Fruit fly (Drosophila melanogaster) whole organism, embryonic: ENCODE data around the gene defl.

Source experiments
- Aef1 ChIP-seq: fragments of 200-800 bp; sonication (Bioruptor generic); IDR thresholded peaks from 3 replicates; pipeline ENCODE4 v1.3.6; 2022; ENCODE audit warnings: missing biosample characterization, missing genetic modification characterization
- Atf-2 ChIP-seq: fragments of 200-800 bp; sonication (Bioruptor generic); optimal IDR thresholded peaks from 2 replicates; lab custom pipeline; 2016; ENCODE audit warnings: missing biosample characterization, missing genetic modification characterization
- Atf6 ChIP-seq: fragments of 200-800 bp; sonication (Bioruptor generic); IDR thresholded peaks from 2 replicates; pipeline ENCODE4 v1.3.6; 2022; ENCODE audit warnings: missing biosample characterization, missing genetic modification characterization
- B-H2 ChIP-seq: fragments of 200-800 bp; sonication (Bioruptor generic); optimal IDR thresholded peaks from 2 replicates; lab custom pipeline; 2018; ENCODE audit warnings: missing biosample characterization, mild to moderate bottlenecking, missing genetic modification characterization
- CG10321 ChIP-seq: fragments of 200-800 bp; sonication (Bioruptor generic); IDR thresholded peaks from 2 replicates; pipeline ENCODE4 v1.3.6; 2022; ENCODE audit warnings: missing biosample characterization, missing genetic modification characterization
- CG10979 ChIP-seq: fragments of 200-800 bp; sonication (Bioruptor generic); optimal IDR thresholded peaks from 2 replicates; lab custom pipeline; 2018; ENCODE audit warnings: missing biosample characterization, mild to moderate bottlenecking, missing genetic modification characterization, moderate library complexity
- CG12219 ChIP-seq: fragments of 200-800 bp; sonication (Bioruptor generic); optimal IDR thresholded peaks from 3 replicates; lab custom pipeline; 2018; ENCODE audit warnings: missing biosample characterization, mild to moderate bottlenecking, missing genetic modification characterization
- CG1233 ChIP-seq: fragments of 200-800 bp; sonication (Bioruptor generic); optimal IDR thresholded peaks from 4 replicates; lab custom pipeline; 2018; ENCODE audit warnings: missing biosample characterization, mild to moderate bottlenecking, missing genetic modification characterization
- CG13296 ChIP-seq: fragments of 200-800 bp; sonication (Bioruptor generic); optimal IDR thresholded peaks from 3 replicates; lab custom pipeline; 2018; ENCODE audit warnings: missing biosample characterization, mild to moderate bottlenecking, missing genetic modification characterization
- CG13775 ChIP-seq: fragments of 200-800 bp; sonication (Bioruptor generic); optimal IDR thresholded peaks from 3 replicates; lab custom pipeline; 2017; ENCODE audit warnings: missing biosample characterization, mild to moderate bottlenecking, missing genetic modification characterization
- CG15601 ChIP-seq: fragments of 200-800 bp; sonication (Bioruptor generic); optimal IDR thresholded peaks from 3 replicates; lab custom pipeline; 2019; ENCODE audit warnings: missing biosample characterization, mild to moderate bottlenecking, missing genetic modification characterization, moderate library complexity
- CG17912 ChIP-seq: fragments of 200-800 bp; sonication (Bioruptor generic); optimal IDR thresholded peaks from 2 replicates; lab custom pipeline; 2018; ENCODE audit warnings: missing biosample characterization, mild to moderate bottlenecking, missing genetic modification characterization
- CG1792 ChIP-seq: fragments of 200-800 bp; sonication (Bioruptor generic); optimal IDR thresholded peaks from 2 replicates; lab custom pipeline; 2016; ENCODE audit warnings: missing biosample characterization, missing genetic modification characterization
- CG31224 ChIP-seq: fragments of 200-800 bp; sonication (Bioruptor generic); IDR thresholded peaks from 2 replicates; pipeline ENCODE4 v1.3.6; 2022; ENCODE audit warnings: missing biosample characterization, missing genetic modification characterization
- CG31365 ChIP-seq: fragments of 200-800 bp; sonication (Bioruptor generic); optimal IDR thresholded peaks from 2 replicates; lab custom pipeline; 2018; ENCODE audit warnings: missing biosample characterization, mild to moderate bottlenecking, missing genetic modification characterization
- CG4404 ChIP-seq: fragments of 200-800 bp; sonication (Bioruptor generic); IDR thresholded peaks from 2 replicates; pipeline ENCODE4 v1.3.6; 2022; ENCODE audit warnings: missing biosample characterization, missing genetic modification characterization
- CG5245 ChIP-seq: fragments of 200-800 bp; sonication (Bioruptor generic); optimal IDR thresholded peaks from 3 replicates; lab custom pipeline; 2016; ENCODE audit warnings: missing biosample characterization, missing genetic modification characterization
- CG6254 ChIP-seq: fragments of 200-800 bp; sonication (Bioruptor generic); optimal IDR thresholded peaks from 3 replicates; lab custom pipeline; 2017; ENCODE audit warnings: mild to moderate bottlenecking, missing biosample characterization, missing genetic modification reagents, missing genetic modification characterization
- CG8388 ChIP-seq: fragments of 200-800 bp; sonication (Bioruptor generic); optimal IDR thresholded peaks from 2 replicates; lab custom pipeline; 2019; ENCODE audit warnings: missing biosample characterization, mild to moderate bottlenecking, missing genetic modification characterization, moderate library complexity
- CG9215 ChIP-seq: fragments of 200-800 bp; sonication (Bioruptor generic); IDR thresholded peaks from 2 replicates; pipeline ENCODE4 v1.3.6; 2022; ENCODE audit warnings: missing biosample characterization, missing genetic modification characterization
- CTCF ChIP-seq: fragments of 200-800 bp; sonication (Bioruptor generic); optimal IDR thresholded peaks from 2 replicates; lab custom pipeline; 2017; ENCODE audit warnings: missing biosample characterization, mild to moderate bottlenecking, missing genetic modification characterization, moderate library complexity
- Chrac-16 ChIP-seq: fragments of 200-800 bp; sonication (Bioruptor generic); optimal IDR thresholded peaks from 3 replicates; lab custom pipeline; 2016; ENCODE audit warnings: missing biosample characterization, missing genetic modification characterization
- CrebB ChIP-seq: fragments of 200-800 bp; sonication (Bioruptor generic); optimal IDR thresholded peaks from 3 replicates; lab custom pipeline; 2018; ENCODE audit warnings: missing biosample characterization, mild to moderate bottlenecking, missing genetic modification characterization
- D19A ChIP-seq: fragments of 200-800 bp; optimal IDR thresholded peaks from 3 replicates; lab custom pipeline; 2019; ENCODE audit warnings: missing biosample characterization, mild to moderate bottlenecking, missing genetic modification characterization, moderate library complexity
- Dp ChIP-seq: fragments of 200-800 bp; sonication (Bioruptor generic); optimal IDR thresholded peaks from 2 replicates; lab custom pipeline; 2018; ENCODE audit warnings: missing biosample characterization, mild to moderate bottlenecking, missing genetic modification characterization, moderate library complexity
- Drgx ChIP-seq: fragments of 200-800 bp; sonication (Bioruptor generic); IDR thresholded peaks from 2 replicates; pipeline ENCODE4 v1.3.6; 2022; ENCODE audit warnings: missing biosample characterization, missing genetic modification characterization
- Ets97D ChIP-seq: fragments of 200-800 bp; sonication (Bioruptor generic); optimal IDR thresholded peaks from 3 replicates; lab custom pipeline; 2016; ENCODE audit warnings: missing biosample characterization, missing genetic modification characterization
- Fer2 ChIP-seq: fragments of 200-800 bp; sonication (Bioruptor generic); optimal IDR thresholded peaks from 2 replicates; lab custom pipeline; 2018; ENCODE audit warnings: missing biosample characterization, mild to moderate bottlenecking, missing genetic modification characterization, moderate library complexity
- Hr39 ChIP-seq: fragments of >200 bp; optimal IDR thresholded peaks from 2 replicates; lab custom pipeline; 2017
- Hsf ChIP-seq: fragments of 200-800 bp; sonication (Bioruptor generic); optimal IDR thresholded peaks from 3 replicates; lab custom pipeline; 2016; ENCODE audit warnings: missing biosample characterization, missing genetic modification characterization
- YL-1 ChIP-seq: fragments of 200-800 bp; sonication (Bioruptor generic); optimal IDR thresholded peaks from 3 replicates; lab custom pipeline; 2017; ENCODE audit warnings: missing biosample characterization, mild to moderate bottlenecking, missing genetic modification characterization
- ase ChIP-seq: fragments of 200-800 bp; sonication (Bioruptor generic); IDR thresholded peaks from 3 replicates; pipeline ENCODE4 v1.3.6; 2022; ENCODE audit warnings: missing biosample characterization, missing genetic modification characterization
- br ChIP-seq: fragments of >200 bp; optimal IDR thresholded peaks from 2 replicates; lab custom pipeline; 2017
- cg ChIP-seq: fragments of 200-800 bp; sonication (Bioruptor generic); optimal IDR thresholded peaks from 3 replicates; lab custom pipeline; 2019; ENCODE audit warnings: missing biosample characterization, mild to moderate bottlenecking, missing genetic modification characterization, moderate library complexity
- ci ChIP-seq: fragments of 200-800 bp; sonication (Bioruptor generic); IDR thresholded peaks from 3 replicates; pipeline ENCODE4 v1.3.6; 2022; ENCODE audit warnings: missing biosample characterization, missing genetic modification characterization
- corto ChIP-seq: fragments of 200-800 bp; sonication (Bioruptor generic); optimal IDR thresholded peaks from 2 replicates; lab custom pipeline; 2016; ENCODE audit warnings: missing biosample characterization, mild to moderate bottlenecking, missing genetic modification characterization, moderate library complexity
- dan ChIP-seq: fragments of 200-800 bp; sonication (Bioruptor generic); IDR thresholded peaks from 2 replicates; pipeline ENCODE4 v1.3.6; 2022; ENCODE audit warnings: missing biosample characterization, missing genetic modification characterization
- en ChIP-seq: fragments of 200-800 bp; sonication (Bioruptor generic); optimal IDR thresholded peaks from 2 replicates; lab custom pipeline; 2016; ENCODE audit warnings: missing biosample characterization, missing genetic modification characterization
- eve ChIP-seq, 2 experiments: fragments of >200 bp; optimal IDR thresholded peaks; 2 replicates each; lab custom pipeline; 2017; ENCODE audit warnings: missing biosample characterization in 2 of 2, missing genetic modification characterization in 2 of 2
- fd102C ChIP-seq: fragments of 200-800 bp; sonication (Bioruptor generic); optimal IDR thresholded peaks from 2 replicates; lab custom pipeline; 2018; ENCODE audit warnings: missing biosample characterization, mild to moderate bottlenecking, missing genetic modification characterization, moderate library complexity
- grn ChIP-seq: fragments of 200-800 bp; sonication (Bioruptor generic); optimal IDR thresholded peaks from 3 replicates; lab custom pipeline; 2017; ENCODE audit warnings: missing biosample characterization, missing genetic modification characterization
- h ChIP-seq: fragments of >200 bp; optimal IDR thresholded peaks from 2 replicates; lab custom pipeline; 2017
- kay ChIP-seq: fragments of 200-800 bp; sonication (Bioruptor generic); optimal IDR thresholded peaks from 2 replicates; lab custom pipeline; 2016; ENCODE audit warnings: missing biosample characterization, missing genetic modification characterization
- lilli ChIP-seq: fragments of 200-800 bp; sonication (Bioruptor generic); optimal IDR thresholded peaks from 3 replicates; lab custom pipeline; 2016; ENCODE audit warnings: missing biosample characterization, missing genetic modification characterization
- mirr ChIP-seq: fragments of 200-800 bp; sonication (Bioruptor generic); optimal IDR thresholded peaks from 3 replicates; lab custom pipeline; 2018; ENCODE audit warnings: missing biosample characterization, mild to moderate bottlenecking, missing genetic modification characterization
- org-1 ChIP-seq: fragments of 200-800 bp; sonication (Bioruptor generic); optimal IDR thresholded peaks from 2 replicates; lab custom pipeline; 2017; ENCODE audit warnings: missing biosample characterization, missing genetic modification characterization
- peb ChIP-seq: fragments of 200-800 bp; sonication (Bioruptor generic); IDR thresholded peaks from 2 replicates; pipeline ENCODE4 v1.3.6; 2022; ENCODE audit warnings: missing biosample characterization, missing genetic modification characterization
- phol ChIP-seq: fragments of 200-800 bp; sonication (Bioruptor generic); optimal IDR thresholded peaks from 3 replicates; lab custom pipeline; 2018; ENCODE audit warnings: missing biosample characterization, mild to moderate bottlenecking, missing genetic modification characterization, moderate library complexity
- pnt ChIP-seq: fragments of 200-800 bp; sonication (Bioruptor generic); optimal IDR thresholded peaks from 3 replicates; lab custom pipeline; 2016; ENCODE audit warnings: missing biosample characterization, missing genetic modification characterization
- psq ChIP-seq: fragments of 200-800 bp; sonication (Bioruptor generic); optimal IDR thresholded peaks from 2 replicates; lab custom pipeline; 2017; ENCODE audit warnings: missing biosample characterization, missing genetic modification characterization
- sd ChIP-seq: fragments of 200-800 bp; sonication (Bioruptor generic); optimal IDR thresholded peaks from 3 replicates; lab custom pipeline; 2018; ENCODE audit warnings: missing biosample characterization, mild to moderate bottlenecking, missing genetic modification characterization, moderate library complexity
- sr ChIP-seq: fragments of 200-800 bp; sonication (Bioruptor generic); IDR thresholded peaks from 3 replicates; pipeline ENCODE4 v1.3.6; 2022; ENCODE audit warnings: missing biosample characterization, missing genetic modification characterization
- zen2 ChIP-seq: fragments of 200-800 bp; sonication (Bioruptor generic); IDR thresholded peaks from 3 replicates; pipeline ENCODE4 v1.3.6; 2022; ENCODE audit warnings: missing biosample characterization, missing genetic modification characterization; ENCODE audit not compliant: partially characterized antibody
- zf30C ChIP-seq: fragments of 200-800 bp; sonication (Bioruptor generic); optimal IDR thresholded peaks from 3 replicates; lab custom pipeline; 2018; ENCODE audit warnings: missing biosample characterization, mild to moderate bottlenecking, missing genetic modification characterization

defl gene

dm6 chr3L:9714537-9715144 lies 8.6 kb upstream of the defl start (continued):
- TF ChIP-seq psq (no peak), CG15601 (tag; lab: Kevin White, UChicago) (no peak), CG17912 (GFP tag; lab: Kevin White, UChicago) (peak; percentile 2), peb (no peak), B-H2 (GFP tag; lab: Kevin White, UChicago) (no peak), dan (GFP tag; lab: Robert Waterston, UW) (no peak), Aef1 (GFP tag; lab: Robert Waterston, UW) (no peak), Atf-2 (GFP tag; lab: Kevin White, UChicago) (no peak), CG1792 (GFP tag; lab: Kevin White, UChicago) (no peak), Drgx (GFP tag; lab: Robert Waterston, UW) (no peak), CG10979 (no peak), h (lab: Kevin White, UChicago) (no peak), Fer2 (tag; lab: Kevin White, UChicago) (no peak), phol (no peak), pnt (GFP tag; lab: Kevin White, UChicago) (no peak), YL-1 (GFP tag; lab: Kevin White, UChicago) (peak; percentile 71), ci (GFP tag; lab: Robert Waterston, UW) (0 out of 3 replicates have a peak, but pooled peaks have one; percentile 50), kay (GFP tag; lab: Kevin White, UChicago) (no peak), corto (GFP tag; lab: Kevin White, UChicago) (no peak), D19A (no peak), CG13296 (GFP tag; lab: Kevin White, UChicago) (no peak), CG10321 (GFP tag; lab: Robert Waterston, UW) (no peak), org-1 (no peak), CG31365 (no peak), grn (GFP tag; lab: Kevin White, UChicago) (no peak), CG9215 (GFP tag; lab: Robert Waterston, UW) (no peak), en (GFP tag; lab: Kevin White, UChicago) (no peak), cg (GFP tag; lab: Kevin White, UChicago) (peak; percentile 100), Atf6 (GFP tag; lab: Robert Waterston, UW) (no peak), Dp (no peak), CG12219 (GFP tag; lab: Kevin White, UChicago) (no peak), CG31224 (no peak), ase (GFP tag; lab: Robert Waterston, UW) (no peak), CG8388 (GFP tag; lab: Kevin White, UChicago) (no peak), Hsf (GFP tag; lab: Kevin White, UChicago) (no peak), CG6254 (GFP tag; lab: Kevin White, UChicago) (no peak), CG13775 (no peak), Chrac-16 (GFP tag; lab: Kevin White, UChicago) (no peak), eve (GFP tag; optimal IDR thresholded peaks at IDR 0.05; lab: Kevin White, UChicago) (no peak), fd102C (no peak), br (lab: Kevin White, UChicago) (no peak), lilli (GFP tag; lab: Kevin White, UChicago) (no peak), CrebB (tag; lab: Kevin White, UChicago) (no peak), zf30C (no peak), zen2 (no peak), Hr39 (lab: Kevin White, UChicago) (peak; percentile 95), Ets97D (GFP tag; lab: Kevin White, UChicago) (no peak), CG1233 (GFP tag; lab: Kevin White, UChicago) (no peak), sr (GFP tag; lab: Robert Waterston, UW) (peak; percentile 84), mirr (GFP tag; lab: Kevin White, UChicago) (no peak), CG5245 (GFP tag; lab: Kevin White, UChicago) (no peak), CG4404 (GFP tag; lab: Robert Waterston, UW) (no peak), sd (tag; lab: Kevin White, UChicago) (peak; percentile 44), CTCF (no peak)
